Fruit fly (Drosophila melanogaster): ENCODE measurements around the gene Spase25.

DNA sequence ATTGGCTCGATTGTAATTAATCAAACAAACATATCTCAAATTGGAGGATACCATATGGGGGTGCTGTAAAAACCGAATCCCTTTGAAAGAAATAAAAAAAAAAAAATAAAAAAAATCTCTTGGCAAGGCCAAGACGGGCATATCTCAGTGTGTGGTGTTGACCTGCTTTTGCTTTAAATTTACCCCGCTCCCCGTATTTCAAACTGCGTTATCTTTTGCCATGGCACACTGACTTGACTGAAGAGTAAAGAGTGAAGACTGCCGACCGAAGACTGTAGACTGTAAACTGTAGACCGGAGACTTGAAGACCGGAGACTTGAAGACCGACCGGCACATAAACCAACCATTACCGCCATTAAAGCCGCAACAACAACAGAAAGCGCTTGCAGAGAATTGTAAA, 26.9 kb downstream of the Spase25 start:
- no peak for TF ChIP-seq CTCF (optimal IDR thresholded peaks at IDR 0.05)
- TF ChIP-seq CG8478 (optimal IDR thresholded peaks at IDR 0.05): no peak
